Worm (Caenorhabditis elegans) whole organism, late embryonic: Measurements from ENCODE around the gene F59A6.4.

Experiments used
- C08G9.2 ChIP-seq: sonication (generic microtip); optimal IDR thresholded peaks from 2 replicates; lab custom pipeline; 2016; ENCODE audit warnings: mild to moderate bottlenecking, missing genetic modification characterization, moderate library complexity, missing compliant biosample characterization
- C38D4.7 ChIP-seq: fragments of 200-800 bp; sonication (Bioruptor generic); optimal IDR thresholded peaks from 2 replicates; lab custom pipeline; 2018; ENCODE audit warnings: mild to moderate bottlenecking, missing genetic modification characterization, moderate library complexity, missing compliant biosample characterization
- F13H6.1 ChIP-seq: sonication (generic microtip); optimal IDR thresholded peaks from 2 replicates; lab custom pipeline; 2016; ENCODE audit warnings: missing genetic modification characterization, missing compliant biosample characterization
- K02D7.2 ChIP-seq: sonication (generic microtip); optimal IDR thresholded peaks from 2 replicates; lab custom pipeline; 2017; ENCODE audit warnings: mild to moderate bottlenecking, missing genetic modification characterization, missing compliant biosample characterization
- T23F11.4 ChIP-seq: fragments of 200-800 bp; sonication (Bioruptor generic); optimal IDR thresholded peaks from 2 replicates; lab custom pipeline; 2018; ENCODE audit warnings: mild to moderate bottlenecking, missing genetic modification characterization, missing compliant biosample characterization
- Y22D7AL.16 ChIP-seq: sonication (generic microtip); optimal IDR thresholded peaks from 2 replicates; lab custom pipeline; 2016; ENCODE audit warnings: missing genetic modification characterization, missing compliant biosample characterization
- ahr-1 ChIP-seq: sonication (generic microtip); optimal IDR thresholded peaks from 2 replicates; lab custom pipeline; 2016; ENCODE audit warnings: missing genetic modification characterization, missing compliant biosample characterization
- ama-1 ChIP-seq: fragments of 150-350 bp; optimal IDR thresholded peaks from 2 replicates; lab custom pipeline; 2014
- ceh-14 ChIP-seq: sonication (generic microtip); optimal IDR thresholded peaks from 2 replicates; lab custom pipeline; 2016; ENCODE audit warnings: missing genotype, missing genetic modification characterization, missing compliant biosample characterization
- ceh-18 ChIP-seq: sonication (generic microtip); optimal IDR thresholded peaks from 2 replicates; lab custom pipeline; 2016; ENCODE audit warnings: missing genetic modification characterization, missing compliant biosample characterization
- ceh-22 ChIP-seq: sonication (generic microtip); optimal IDR thresholded peaks from 2 replicates; lab custom pipeline; 2017; ENCODE audit warnings: missing biosample characterization, missing genetic modification characterization
- ceh-24 ChIP-seq: sonication (generic microtip); optimal IDR thresholded peaks from 2 replicates; lab custom pipeline; 2016; ENCODE audit warnings: mild to moderate bottlenecking, missing genetic modification characterization, missing compliant biosample characterization
- ceh-30 ChIP-seq: fragments of 150-350 bp; optimal IDR thresholded peaks from 2 replicates; lab custom pipeline; 2014; ENCODE audit warnings: missing biosample characterization, missing genetic modification characterization
- ceh-31 ChIP-seq: sonication (generic microtip); optimal IDR thresholded peaks from 2 replicates; lab custom pipeline; 2016; ENCODE audit warnings: missing genetic modification characterization, missing compliant biosample characterization
- ceh-34 ChIP-seq: sonication (generic microtip); optimal IDR thresholded peaks from 2 replicates; lab custom pipeline; 2016; ENCODE audit warnings: mild to moderate bottlenecking, missing genetic modification characterization, missing compliant biosample characterization
- ceh-45 ChIP-seq: fragments of 200-800 bp; sonication (Bioruptor generic); IDR thresholded peaks from 2 replicates; pipeline ENCODE4 v1.3.6; 2022; ENCODE audit warnings: missing genetic modification reagents, missing genetic modification characterization, missing compliant biosample characterization
- ceh-48 ChIP-seq: sonication (generic microtip); optimal IDR thresholded peaks from 2 replicates; lab custom pipeline; 2016; ENCODE audit warnings: missing genetic modification characterization, inconsistent platforms, missing compliant biosample characterization
- ceh-6 ChIP-seq: fragments of 200-800 bp; sonication (Bioruptor generic); optimal IDR thresholded peaks from 2 replicates; lab custom pipeline; 2018; ENCODE audit warnings: mild to moderate bottlenecking, missing genetic modification characterization, missing compliant biosample characterization
- ceh-9 ChIP-seq: sonication (generic microtip); optimal IDR thresholded peaks from 2 replicates; lab custom pipeline; 2016; ENCODE audit warnings: mild to moderate bottlenecking, missing genetic modification characterization, inconsistent platforms, missing compliant biosample characterization
- che-1 ChIP-seq: sonication (generic microtip); optimal IDR thresholded peaks from 2 replicates; lab custom pipeline; 2016; ENCODE audit warnings: mild to moderate bottlenecking, missing genetic modification characterization, missing compliant biosample characterization
- dmd-4 ChIP-seq: sonication (generic microtip); optimal IDR thresholded peaks from 2 replicates; lab custom pipeline; 2016; ENCODE audit warnings: borderline replicate concordance, missing genetic modification characterization, missing compliant biosample characterization
- dve-1 ChIP-seq: sonication (generic microtip); optimal IDR thresholded peaks from 2 replicates; lab custom pipeline; 2017; ENCODE audit warnings: antibody characterized with exemption, mild to moderate bottlenecking, missing genetic modification characterization, missing compliant biosample characterization
- elt-2 ChIP-seq: sonication (generic microtip); optimal IDR thresholded peaks from 2 replicates; lab custom pipeline; 2016; ENCODE audit warnings: missing genetic modification reagents, missing genetic modification characterization, missing compliant biosample characterization
- elt-4 ChIP-seq: sonication (generic microtip); optimal IDR thresholded peaks from 2 replicates; lab custom pipeline; 2016; ENCODE audit warnings: missing genetic modification characterization, missing compliant biosample characterization
- ets-4 ChIP-seq: sonication (generic microtip); optimal IDR thresholded peaks from 2 replicates; lab custom pipeline; 2016; ENCODE audit warnings: missing genetic modification characterization, missing compliant biosample characterization
- eyg-1 ChIP-seq: sonication (generic microtip); optimal IDR thresholded peaks from 2 replicates; lab custom pipeline; 2016; ENCODE audit warnings: missing genotype, missing genetic modification characterization, missing compliant biosample characterization
- fkh-10 ChIP-seq: fragments of 150-350 bp; optimal IDR thresholded peaks from 2 replicates; lab custom pipeline; 2014; ENCODE audit warnings: missing biosample characterization, missing genetic modification reagents, missing genetic modification characterization
- fkh-6 ChIP-seq: sonication (generic microtip); optimal IDR thresholded peaks from 2 replicates; lab custom pipeline; 2016; ENCODE audit warnings: missing genetic modification characterization, missing compliant biosample characterization
- hlh-13 ChIP-seq: fragments of 200-800 bp; sonication (Bioruptor generic); optimal IDR thresholded peaks from 2 replicates; lab custom pipeline; 2018; ENCODE audit warnings: mild to moderate bottlenecking, missing genetic modification characterization, missing compliant biosample characterization
- hlh-15 ChIP-seq: sonication (generic microtip); optimal IDR thresholded peaks from 2 replicates; lab custom pipeline; 2016; ENCODE audit warnings: missing genetic modification characterization, missing compliant biosample characterization
- hlh-6 ChIP-seq: sonication (generic microtip); optimal IDR thresholded peaks from 2 replicates; lab custom pipeline; 2016; ENCODE audit warnings: missing genotype, missing genetic modification characterization, missing compliant biosample characterization
- hlh-8 ChIP-seq: sonication (generic microtip); optimal IDR thresholded peaks from 2 replicates; lab custom pipeline; 2016; ENCODE audit warnings: missing genotype, missing genetic modification characterization, missing compliant biosample characterization
- lim-6 ChIP-seq: sonication (generic microtip); optimal IDR thresholded peaks from 2 replicates; lab custom pipeline; 2016; ENCODE audit warnings: missing genetic modification characterization, missing compliant biosample characterization
- nfya-1 ChIP-seq: sonication (generic microtip); optimal IDR thresholded peaks from 2 replicates; lab custom pipeline; 2017; ENCODE audit warnings: missing genetic modification characterization, mild to moderate bottlenecking, missing compliant biosample characterization, antibody characterized with exemption, moderate library complexity
- nhr-11 ChIP-seq: fragments of 150-350 bp; optimal IDR thresholded peaks from 2 replicates; lab custom pipeline; 2014; ENCODE audit warnings: missing biosample characterization, missing genetic modification characterization
- nhr-232 ChIP-seq: sonication (generic microtip); optimal IDR thresholded peaks from 2 replicates; lab custom pipeline; 2016; ENCODE audit warnings: missing genetic modification characterization, missing compliant biosample characterization
- npax-4 ChIP-seq: sonication (generic microtip); optimal IDR thresholded peaks from 2 replicates; lab custom pipeline; 2016; ENCODE audit warnings: missing genetic modification characterization, missing compliant biosample characterization
- odd-2 ChIP-seq: sonication (generic microtip); optimal IDR thresholded peaks from 2 replicates; lab custom pipeline; 2017; ENCODE audit warnings: antibody characterized with exemption, mild to moderate bottlenecking, missing genetic modification characterization, missing compliant biosample characterization
- pag-3 ChIP-seq: sonication (generic microtip); optimal IDR thresholded peaks from 2 replicates; lab custom pipeline; 2016; ENCODE audit warnings: missing compliant biosample characterization, missing genetic modification characterization, borderline replicate concordance
- pat-9 ChIP-seq: fragments of 200-800 bp; sonication (Bioruptor generic); optimal IDR thresholded peaks from 2 replicates; lab custom pipeline; 2018; ENCODE audit warnings: mild to moderate bottlenecking, missing genetic modification characterization, moderate library complexity, missing compliant biosample characterization
- pax-1 ChIP-seq: fragments of 150-350 bp; optimal IDR thresholded peaks from 2 replicates; lab custom pipeline; 2014; ENCODE audit warnings: missing biosample characterization, missing genetic modification characterization
- pha-2 ChIP-seq: sonication (generic microtip); optimal IDR thresholded peaks from 2 replicates; lab custom pipeline; 2017; ENCODE audit warnings: mild to moderate bottlenecking, missing genetic modification characterization, missing compliant biosample characterization
- pha-4 ChIP-seq: fragments of 150-350 bp; optimal IDR thresholded peaks from 2 replicates; lab custom pipeline; 2018; ENCODE audit warnings: missing biosample characterization, missing genetic modification reagents, missing genetic modification characterization
- pqm-1 ChIP-seq: sonication (generic microtip); optimal IDR thresholded peaks from 2 replicates; lab custom pipeline; 2016; ENCODE audit warnings: missing genetic modification characterization, missing compliant biosample characterization
- pros-1 ChIP-seq: fragments of 150-350 bp; optimal IDR thresholded peaks from 2 replicates; lab custom pipeline; 2014; ENCODE audit warnings: missing biosample characterization, missing genetic modification reagents, missing genetic modification characterization
- ref-2 ChIP-seq: sonication (generic microtip); optimal IDR thresholded peaks from 2 replicates; lab custom pipeline; 2016; ENCODE audit warnings: missing genetic modification characterization, missing compliant biosample characterization
- rnt-1 ChIP-seq: sonication (generic microtip); optimal IDR thresholded peaks from 2 replicates; lab custom pipeline; 2016; ENCODE audit warnings: missing genetic modification characterization, missing compliant biosample characterization
- sox-4 ChIP-seq: sonication (generic microtip); optimal IDR thresholded peaks from 2 replicates; lab custom pipeline; 2017; ENCODE audit warnings: mild to moderate bottlenecking, missing genetic modification characterization, inconsistent platforms, missing compliant biosample characterization
- tbx-2 ChIP-seq: sonication (generic microtip); optimal IDR thresholded peaks from 2 replicates; lab custom pipeline; 2016; ENCODE audit warnings: missing genetic modification characterization, missing compliant biosample characterization
- ttx-3 ChIP-seq: sonication (generic microtip); optimal IDR thresholded peaks from 2 replicates; lab custom pipeline; 2016; ENCODE audit warnings: missing genetic modification reagents, missing genetic modification characterization, missing compliant biosample characterization
- unc-3 ChIP-seq, 2 experiments: fragments of 200-800 bp in 1 of 2; sonication (Bioruptor generic) in 1 of 2; sonication (generic microtip) in 1 of 2; conservative IDR thresholded peaks in 1 of 2; optimal IDR thresholded peaks in 1 of 2; 2 replicates each; pipeline versions ENCODE4 v1.3.6 to Lab custom; 2016 to 2022; ENCODE audit warnings: missing compliant biosample characterization in 2 of 2, missing genetic modification characterization in 2 of 2, missing genetic modification reagents in 1 of 2
- unc-42 ChIP-seq: sonication (generic microtip); optimal IDR thresholded peaks from 2 replicates; lab custom pipeline; 2016; ENCODE audit warnings: missing genotype, missing genetic modification characterization, missing compliant biosample characterization
- unc-86 ChIP-seq: sonication (generic microtip); optimal IDR thresholded peaks from 2 replicates; lab custom pipeline; 2016; ENCODE audit warnings: missing genetic modification characterization, missing compliant biosample characterization

F59A6.4 gene

ce11 chrII:5055129-5055666, 50.3 kb downstream of the F59A6.4 start, which contains the start of the genes ify-1 and rpl-22:
Gene ify-1 (minus strand): TSS chrII:5055179.
Gene rpl-22 (plus strand): TSS chrII:5055616.
- TF ChIP-seq npax-4, result no peak
- TF ChIP-seq ttx-3 (tag; lab: Kevin White, UChicago), result no peak
- peak; percentile 51 for TF ChIP-seq ceh-34 (tag; lab: Kevin White, UChicago)
- TF ChIP-seq tbx-2 (tag; lab: Kevin White, UChicago), result peak; percentile 70
- no peak for TF ChIP-seq Y22D7AL.16 (tag; lab: Kevin White, UChicago)
- peak; percentile 86 for TF ChIP-seq ceh-18
- TF ChIP-seq elt-2, result peak; percentile 99
- no peak for TF ChIP-seq pag-3 (tag; lab: Kevin White, UChicago)
- peak; percentile 50 for TF ChIP-seq ets-4 (tag; lab: Kevin White, UChicago)
- TF ChIP-seq pqm-1, result peak; percentile 36
- no peak for TF ChIP-seq nhr-11 (tag; lab: Kevin White, UChicago)
- TF ChIP-seq unc-42, result peak; percentile 82
- no peak for TF ChIP-seq ceh-9 (tag; lab: Kevin White, UChicago)
- TF ChIP-seq pha-4 (tag; lab: Kevin White, UChicago), result no peak
- peak; percentile 73 for TF ChIP-seq rnt-1
- TF ChIP-seq dve-1 (tag; lab: Kevin White, UChicago), result peak; percentile 82
- TF ChIP-seq nhr-232 (tag; lab: Kevin White, UChicago), result no peak
- TF ChIP-seq C08G9.2 (tag; lab: Kevin White, UChicago), result peak; percentile 54
- peak; percentile 87 for TF ChIP-seq ceh-31 (tag; lab: Kevin White, UChicago)
- peak; percentile 61 for TF ChIP-seq unc-86 (tag; lab: Kevin White, UChicago)
- peak; percentile 68 for TF ChIP-seq pax-1
- no peak for TF ChIP-seq dmd-4 (tag; lab: Kevin White, UChicago)
- TF ChIP-seq pros-1 (tag; lab: Kevin White, UChicago), result peak; percentile 73
- no peak for TF ChIP-seq ceh-45 (GFP tag; lab: Robert Waterston, UW)
- no peak for TF ChIP-seq eyg-1
- TF ChIP-seq hlh-6 (tag; lab: Kevin White, UChicago), result no peak
- no peak for TF ChIP-seq K02D7.2
- TF ChIP-seq T23F11.4 (GFP tag; lab: Kevin White, UChicago), result no peak
- TF ChIP-seq ref-2 (tag; lab: Kevin White, UChicago), result peak; percentile 71
- TF ChIP-seq F13H6.1, result no peak
- no peak for TF ChIP-seq lim-6 (tag; lab: Kevin White, UChicago)
- no peak for TF ChIP-seq pha-2 (tag; lab: Kevin White, UChicago)
- TF ChIP-seq ceh-14 (tag; lab: Kevin White, UChicago), result no peak
- no peak for TF ChIP-seq C38D4.7
- TF ChIP-seq fkh-6, result no peak
- TF ChIP-seq unc-3 (GFP tag; conservative IDR thresholded peaks at IDR 0.05; lab: Robert Waterston, UW), result no peak
- no peak for TF ChIP-seq unc-3 (tag; optimal IDR thresholded peaks at IDR 0.05; lab: Kevin White, UChicago)
- no peak for TF ChIP-seq fkh-10 (GFP tag; lab: Kevin White, UChicago)
- peak; percentile 31 for TF ChIP-seq hlh-8 (tag; lab: Kevin White, UChicago)
- peak; percentile 35 for TF ChIP-seq sox-4
- TF ChIP-seq elt-4, result no peak
- TF ChIP-seq hlh-15, result no peak
- no peak for TF ChIP-seq che-1 (tag; lab: Kevin White, UChicago)
- no peak for TF ChIP-seq hlh-13 (GFP tag; lab: Kevin White, UChicago)
- no peak for TF ChIP-seq ama-1 (lab: Kevin White, UChicago)
- peak; percentile 66 for TF ChIP-seq ceh-30 (tag; lab: Kevin White, UChicago)
- TF ChIP-seq ceh-48 (tag; lab: Kevin White, UChicago), result peak; percentile 97
- TF ChIP-seq odd-2 (tag; lab: Kevin White, UChicago), result no peak
- TF ChIP-seq ceh-22 (tag; lab: Kevin White, UChicago), result no peak
- TF ChIP-seq nfya-1 (tag; lab: Kevin White, UChicago), result peak; percentile 97
- TF ChIP-seq ceh-24 (tag; lab: Kevin White, UChicago), result no peak
- no peak for TF ChIP-seq pat-9 (tag; lab: Kevin White, UChicago)
- TF ChIP-seq ceh-6 (GFP tag; lab: Kevin White, UChicago), result no peak
- no peak for TF ChIP-seq ahr-1 (tag; lab: Kevin White, UChicago)
